Fruit fly (Drosophila melanogaster): Measurements from ENCODE around the gene Mnat9.

The Mnat9 gene

dm6 chr3R:31580586-31580994 lies 35.4 kb downstream of the Mnat9 start, which contains the start of the genes pygo and rod (continued):
- no peak for TF ChIP-seq Bdp1 (GFP tag; optimal IDR thresholded peaks at IDR 0.05)
- TF ChIP-seq so (GFP tag; IDR thresholded peaks at IDR 0.05) = no peak
- TF ChIP-seq Blimp-1 (GFP tag; optimal IDR thresholded peaks at IDR 0.05) = no peak
- no peak for TF ChIP-seq corto (GFP tag; optimal IDR thresholded peaks at IDR 0.05)
- peak; percentile 97 for TF ChIP-seq sd (tag; optimal IDR thresholded peaks at IDR 0.05)
- TF ChIP-seq CG13287 (GFP tag; IDR thresholded peaks at IDR 0.05; ENCODE audit: partially characterized antibody) = peak; percentile 80
- peak; percentile 22; the same call in 1 of the 3 replicates for TF ChIP-seq row (GFP tag; IDR thresholded peaks at IDR 0.05)
- TF ChIP-seq MTF-1 (GFP tag; optimal IDR thresholded peaks at IDR 0.05; ENCODE audit: borderline replicate concordance) = no peak
- no peak for TF ChIP-seq Mrtf (GFP tag; IDR thresholded peaks at IDR 0.05)
- peak; percentile 5 for TF ChIP-seq NC2β (GFP tag; optimal IDR thresholded peaks at IDR 0.05)
- no peak for TF ChIP-seq CG1024 (GFP tag; IDR thresholded peaks at IDR 0.05)
- no peak for TF ChIP-seq bowl (GFP tag; IDR thresholded peaks at IDR 0.05)
- no peak for TF ChIP-seq Ada2b (GFP tag; IDR thresholded peaks at IDR 0.05)
- no peak for TF ChIP-seq CG17359 (tag; optimal IDR thresholded peaks at IDR 0.05)
- no peak for TF ChIP-seq jing (GFP tag; optimal IDR thresholded peaks at IDR 0.05)
- TF ChIP-seq CG32767 (GFP tag; IDR thresholded peaks at IDR 0.05) = no peak
- TF ChIP-seq B-H2 (GFP tag; optimal IDR thresholded peaks at IDR 0.05) = no peak
- TF ChIP-seq vvl (GFP tag; IDR thresholded peaks at IDR 0.05) = no peak
- no peak for TF ChIP-seq GATAe (GFP tag; conservative IDR thresholded peaks at IDR 0.05)
- TF ChIP-seq CG7987 (GFP tag; optimal IDR thresholded peaks at IDR 0.05) = no peak
- TF ChIP-seq CG11696 (GFP tag; IDR thresholded peaks at IDR 0.05) = no peak
- TF ChIP-seq CG10147 (GFP tag; optimal IDR thresholded peaks at IDR 0.05) = no peak
- TF ChIP-seq CG12219 (GFP tag; optimal IDR thresholded peaks at IDR 0.05) = no peak
- peak; percentile 67; the same call in 2 of the 3 replicates for TF ChIP-seq Opbp (GFP tag; IDR thresholded peaks at IDR 0.05; ENCODE audit: partially characterized antibody)
- TF ChIP-seq Hey (tag; optimal IDR thresholded peaks at IDR 0.05) = no peak
- TF ChIP-seq grn (GFP tag; optimal IDR thresholded peaks at IDR 0.05) = no peak
- TF ChIP-seq Ptx1 (GFP tag; IDR thresholded peaks at IDR 0.05) = no peak
- TF ChIP-seq ato (GFP tag; IDR thresholded peaks at IDR 0.05; ENCODE audit: partially characterized antibody) = 0 out of 2 replicates have a peak, but pooled peaks have one; percentile 39
- no peak for TF ChIP-seq CkIIα-i1 (GFP tag; IDR thresholded peaks at IDR 0.05)
- peak; percentile 8 for TF ChIP-seq CG30020 (tag; optimal IDR thresholded peaks at IDR 0.05)
- TF ChIP-seq Optix (GFP tag; IDR thresholded peaks at IDR 0.05) = no peak
- no peak for TF ChIP-seq Nf-YC (tag; optimal IDR thresholded peaks at IDR 0.05)
- TF ChIP-seq knrl (GFP tag; IDR thresholded peaks at IDR 0.05; ENCODE audit: partially characterized antibody) = peak; percentile 58; the same call in 2 of the 3 replicates
- no peak for TF ChIP-seq sug (tag; optimal IDR thresholded peaks at IDR 0.05)
- TF ChIP-seq CG7372 (GFP tag; IDR thresholded peaks at IDR 0.05) = no peak
- TF ChIP-seq CG43689 (GFP tag; IDR thresholded peaks at IDR 0.05) = no peak
- TF ChIP-seq slou (GFP tag; optimal IDR thresholded peaks at IDR 0.05) = no peak
- TF ChIP-seq CG11247 (GFP tag; IDR thresholded peaks at IDR 0.05) = no peak
- TF ChIP-seq CG11504 (tag; optimal IDR thresholded peaks at IDR 0.05) = no peak
- TF ChIP-seq dpn (GFP tag; optimal IDR thresholded peaks at IDR 0.05) = no peak
- TF ChIP-seq MBD-R2 (GFP tag; IDR thresholded peaks at IDR 0.05) = peak; percentile 84
- no peak for TF ChIP-seq CG15269 (tag; optimal IDR thresholded peaks at IDR 0.05)
- no peak for TF ChIP-seq CG18011 (GFP tag; optimal IDR thresholded peaks at IDR 0.05)
- TF ChIP-seq CG12155 (GFP tag; optimal IDR thresholded peaks at IDR 0.05) = no peak
- TF ChIP-seq nau (GFP tag; optimal IDR thresholded peaks at IDR 0.05) = no peak
- no peak for TF ChIP-seq CG17385 (GFP tag; optimal IDR thresholded peaks at IDR 0.05)
- no peak for TF ChIP-seq CG10979 (tag; optimal IDR thresholded peaks at IDR 0.05)
- TF ChIP-seq lola (GFP tag; optimal IDR thresholded peaks at IDR 0.05) = no peak
- TF ChIP-seq CG10543 (GFP tag; optimal IDR thresholded peaks at IDR 0.05) = no peak
- no peak for TF ChIP-seq Nf-YA (GFP tag; IDR thresholded peaks at IDR 0.05)
- TF ChIP-seq CG9609 (GFP tag; optimal IDR thresholded peaks at IDR 0.05) = no peak

Data from whole organism, embryonic.